Fruit fly (Drosophila melanogaster): ENCODE data around the gene CG43998.
A peak's percentile ranks its signal among the peaks of the same experiment; 100 is the strongest.

CG43998 gene

DNA sequence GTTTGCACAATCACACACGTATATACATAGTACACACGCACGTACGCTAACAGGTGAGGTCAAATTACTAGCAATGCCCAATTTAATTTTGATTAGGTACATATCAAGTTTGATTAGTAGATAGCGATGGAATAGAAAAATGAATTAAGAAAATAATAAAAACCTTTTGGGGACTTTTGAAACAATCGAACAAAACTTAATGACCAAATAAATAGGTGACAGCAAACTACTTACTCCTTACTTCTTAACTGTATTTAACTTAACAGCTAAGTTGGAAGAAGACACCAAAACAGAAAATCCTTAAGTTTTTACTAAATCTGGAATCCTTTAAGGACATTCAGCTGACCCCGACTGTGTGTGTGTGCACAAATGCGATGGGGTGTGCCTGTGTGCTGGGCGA is 26.8 kb downstream of the CG43998 start (continued):
- TF ChIP-seq cyc (GFP tag; optimal IDR thresholded peaks at IDR 0.05) (no peak), fd85E (GFP tag; optimal IDR thresholded peaks at IDR 0.05) (no peak), esn (GFP tag; optimal IDR thresholded peaks at IDR 0.05) (no peak), dac (GFP tag; optimal IDR thresholded peaks at IDR 0.05) (no peak), eg (GFP tag; IDR thresholded peaks at IDR 0.05) (no peak), CG7368 (GFP tag; optimal IDR thresholded peaks at IDR 0.05) (no peak), Ets96B (tag; optimal IDR thresholded peaks at IDR 0.05) (peak; percentile 34), CG11902 (GFP tag; optimal IDR thresholded peaks at IDR 0.05) (no peak), achi (GFP tag; optimal IDR thresholded peaks at IDR 0.05) (peak; percentile 20), CG9139 (GFP tag; optimal IDR thresholded peaks at IDR 0.05) (no peak), Hr39 (GFP tag; optimal IDR thresholded peaks at IDR 0.05) (no peak), CG15336 (GFP tag; IDR thresholded peaks at IDR 0.05) (peak; percentile 22; the same call in 1 of the 2 replicates), CG1621 (tag; optimal IDR thresholded peaks at IDR 0.05) (no peak), Hr38 (GFP tag; optimal IDR thresholded peaks at IDR 0.05) (no peak), ss (GFP tag; optimal IDR thresholded peaks at IDR 0.05) (peak in 1 of 2 experiments; percentile 45), CG6276 (GFP tag; optimal IDR thresholded peaks at IDR 0.05) (no peak), CG34406 (GFP tag; optimal IDR thresholded peaks at IDR 0.05) (no peak), fd59A (GFP tag; optimal IDR thresholded peaks at IDR 0.05) (peak; percentile 29), Eip78C (GFP tag) (peak; percentile 61), CG11762 (GFP tag; optimal IDR thresholded peaks at IDR 0.05; ENCODE audit: insufficient read depth) (no peak), acj6 (GFP tag; optimal IDR thresholded peaks at IDR 0.05) (no peak), Sox15 (GFP tag; optimal IDR thresholded peaks at IDR 0.05) (no peak), CG10631 (GFP tag; optimal IDR thresholded peaks at IDR 0.05) (peak; percentile 12), CG8319 (GFP tag; optimal IDR thresholded peaks at IDR 0.05) (no peak), Hr4 (GFP tag; optimal IDR thresholded peaks at IDR 0.05) (no peak), topi (GFP tag; optimal IDR thresholded peaks at IDR 0.05) (no peak), CG8632 (GFP tag; optimal IDR thresholded peaks at IDR 0.05) (peak; percentile 15), CG31627 (GFP tag; optimal IDR thresholded peaks at IDR 0.05) (no peak), Eip75B (GFP tag; optimal IDR thresholded peaks at IDR 0.05) (no peak), svp (GFP tag) (no peak), CG8119 (GFP tag; IDR thresholded peaks at IDR 0.05) (peak; percentile 62; the same call in 2 of the 3 replicates), CG11294 (GFP tag; IDR thresholded peaks at IDR 0.05) (no peak)

DNA sequence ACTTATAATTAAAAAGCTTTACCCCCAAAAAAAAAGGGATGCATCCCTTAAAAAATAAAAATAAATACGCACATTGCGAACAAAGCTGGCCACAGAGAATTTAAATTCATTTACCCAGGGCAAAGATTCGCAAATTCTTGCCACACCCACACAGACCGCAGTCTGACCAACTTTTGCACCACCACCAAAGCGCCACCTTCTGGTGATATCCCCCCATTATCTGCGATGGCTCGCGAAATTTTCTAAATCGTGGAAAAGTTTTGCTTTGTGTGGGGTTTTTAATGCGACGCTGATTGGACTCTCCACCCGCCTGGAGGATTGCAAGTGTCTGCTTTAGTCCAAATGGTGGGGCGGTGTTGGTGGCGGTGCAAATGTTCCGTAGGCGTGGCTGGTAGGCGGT is 28.7 kb downstream of the CG43998 start:
- TF ChIP-seq dac (GFP tag; optimal IDR thresholded peaks at IDR 0.05): no peak
- no peak for TF ChIP-seq CG7368 (GFP tag; optimal IDR thresholded peaks at IDR 0.05)
- TF ChIP-seq CG3032 (tag; optimal IDR thresholded peaks at IDR 0.05): no peak
- TF ChIP-seq Lpt (GFP tag; optimal IDR thresholded peaks at IDR 0.05): no peak
- TF ChIP-seq svp (GFP tag): no peak
- no peak for TF ChIP-seq pdm3 (GFP tag; optimal IDR thresholded peaks at IDR 0.05)
- TF ChIP-seq ss (GFP tag; optimal IDR thresholded peaks at IDR 0.05): no peak
- no peak for TF ChIP-seq net (GFP tag; optimal IDR thresholded peaks at IDR 0.05)
- TF ChIP-seq Gug (GFP tag; IDR thresholded peaks at IDR 0.05): no peak
- TF ChIP-seq esn (GFP tag; optimal IDR thresholded peaks at IDR 0.05): no peak
- no peak for TF ChIP-seq Smox (GFP tag; optimal IDR thresholded peaks at IDR 0.05)
- no peak for TF ChIP-seq vri (GFP tag; optimal IDR thresholded peaks at IDR 0.05)
- no peak for TF ChIP-seq CG8119 (GFP tag; IDR thresholded peaks at IDR 0.05)
- no peak for TF ChIP-seq salr (GFP tag; optimal IDR thresholded peaks at IDR 0.05)

DNA sequence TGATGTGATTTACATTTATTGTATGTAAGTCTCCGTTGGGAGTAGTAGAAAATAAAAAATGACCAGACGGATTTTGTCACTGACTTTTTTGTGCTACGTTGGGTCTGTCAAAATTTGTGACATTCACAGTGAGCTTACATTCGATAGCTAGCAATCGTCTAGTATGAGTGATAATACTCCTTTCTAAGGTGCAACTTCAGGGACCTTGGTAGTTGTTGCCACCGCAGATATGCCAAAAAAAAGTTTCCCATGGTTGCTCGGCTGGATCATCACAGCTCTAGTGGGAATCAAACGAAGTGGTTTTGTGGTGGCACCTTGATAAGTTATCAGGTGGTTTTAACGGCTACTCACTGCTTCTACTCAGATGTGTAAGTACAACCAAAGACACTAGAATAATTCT is 35.3 kb downstream of the CG43998 start, which contains the start of gene tbrd-1:
Gene tbrd-1, minus strand, starts transcription at position 101 of the 400 bp plus-strand sequence.
- TF ChIP-seq CG7368 (GFP tag; optimal IDR thresholded peaks at IDR 0.05) (no peak), salr (GFP tag; optimal IDR thresholded peaks at IDR 0.05) (no peak), Met (GFP tag; optimal IDR thresholded peaks at IDR 0.05) (no peak), CG6163 (GFP tag; IDR thresholded peaks at IDR 0.05) (no peak), ss (GFP tag; optimal IDR thresholded peaks at IDR 0.05) (no peak), acj6 (GFP tag; optimal IDR thresholded peaks at IDR 0.05) (no peak)

Measured in whole organism, prepupa.